Fruit fly (Drosophila melanogaster) whole organism, pupa: ENCODE data around the gene Slh.

Experiments used
- CG10348 ChIP-seq: fragments of 200-800 bp; sonication (Bioruptor generic); IDR thresholded peaks from 2 replicates; pipeline ENCODE4 v1.3.6; 2022; ENCODE audit warnings: missing biosample characterization, missing genetic modification characterization
- CG12605 ChIP-seq: fragments of 200-800 bp; sonication (Bioruptor generic); IDR thresholded peaks from 2 replicates; pipeline ENCODE4 v1.3.6; 2022; ENCODE audit warnings: missing biosample characterization, missing genetic modification characterization
- CG13204 ChIP-seq: fragments of 200-800 bp; sonication (Bioruptor generic); optimal IDR thresholded peaks from 2 replicates; lab custom pipeline; 2018; ENCODE audit warnings: missing biosample characterization, mild to moderate bottlenecking, missing genetic modification characterization, moderate library complexity
- CG14655 ChIP-seq: fragments of 200-800 bp; sonication (Bioruptor generic); optimal IDR thresholded peaks from 3 replicates; lab custom pipeline; 2017; ENCODE audit warnings: mild to moderate bottlenecking, missing biosample characterization, missing genetic modification reagents, missing genetic modification characterization
- CG15710 ChIP-seq: fragments of 200-800 bp; sonication (Bioruptor generic); optimal IDR thresholded peaks from 2 replicates; lab custom pipeline; 2018; ENCODE audit warnings: missing biosample characterization, mild to moderate bottlenecking, missing genetic modification characterization, moderate library complexity
- CG17806 ChIP-seq: fragments of 200-800 bp; sonication (Bioruptor generic); optimal IDR thresholded peaks from 2 replicates; lab custom pipeline; 2018; ENCODE audit warnings: missing biosample characterization, mild to moderate bottlenecking, missing genetic modification characterization, moderate library complexity
- CG32121 ChIP-seq: fragments of 200-800 bp; sonication (Bioruptor generic); IDR thresholded peaks from 2 replicates; pipeline ENCODE4 v1.3.6; 2022; ENCODE audit warnings: missing biosample characterization, missing genetic modification characterization
- CG34367 ChIP-seq: fragments of 200-800 bp; sonication (Bioruptor generic); optimal IDR thresholded peaks from 2 replicates; lab custom pipeline; 2018; ENCODE audit warnings: missing biosample characterization, mild to moderate bottlenecking, missing genetic modification characterization
- CG4496 ChIP-seq: fragments of 200-800 bp; sonication (Bioruptor generic); IDR thresholded peaks from 3 replicates; pipeline ENCODE4 v1.3.6; 2022; ENCODE audit warnings: missing biosample characterization, missing genetic modification characterization
- CG8159 ChIP-seq: fragments of 200-800 bp; sonication (Bioruptor generic); optimal IDR thresholded peaks from 3 replicates; lab custom pipeline; 2018; ENCODE audit warnings: missing biosample characterization, mild to moderate bottlenecking, missing genetic modification characterization, moderate library complexity
- CG8301 ChIP-seq: fragments of 200-800 bp; sonication (Bioruptor generic); optimal IDR thresholded peaks from 2 replicates; lab custom pipeline; 2018; ENCODE audit warnings: missing biosample characterization, mild to moderate bottlenecking, missing genetic modification characterization
- CG9948 ChIP-seq: fragments of 200-800 bp; sonication (Bioruptor generic); optimal IDR thresholded peaks from 2 replicates; lab custom pipeline; 2018; ENCODE audit warnings: missing biosample characterization, mild to moderate bottlenecking, missing genetic modification characterization, moderate library complexity
- D1 ChIP-seq: fragments of 200-800 bp; sonication (Bioruptor generic); optimal IDR thresholded peaks from 2 replicates; lab custom pipeline; 2018; ENCODE audit warnings: missing biosample characterization, mild to moderate bottlenecking, missing genetic modification characterization, moderate library complexity
- EcR ChIP-seq: fragments of 200-800 bp; sonication (Bioruptor generic); optimal IDR thresholded peaks from 3 replicates; lab custom pipeline; 2019; ENCODE audit warnings: missing biosample characterization, missing genetic modification characterization, mild to moderate bottlenecking, moderate library complexity, missing genetic modification reagents
- Ets98B ChIP-seq: fragments of 200-800 bp; sonication (Bioruptor generic); IDR thresholded peaks from 2 replicates; pipeline ENCODE4 v1.3.6; 2022; ENCODE audit warnings: missing biosample characterization, missing genetic modification characterization
- Pif1A ChIP-seq: fragments of 200-800 bp; sonication (Bioruptor generic); optimal IDR thresholded peaks from 3 replicates; lab custom pipeline; 2016; ENCODE audit warnings: missing biosample characterization, missing genetic modification characterization
- Pif1B ChIP-seq: fragments of 200-800 bp; sonication (Bioruptor generic); optimal IDR thresholded peaks from 3 replicates; lab custom pipeline; 2016; ENCODE audit warnings: missing biosample characterization, missing genetic modification characterization
- Snoo ChIP-seq: fragments of 200-800 bp; sonication (Bioruptor generic); optimal IDR thresholded peaks from 3 replicates; lab custom pipeline; 2017; ENCODE audit warnings: missing biosample characterization, mild to moderate bottlenecking, missing genetic modification characterization, inconsistent platforms
- fd96Ca ChIP-seq: fragments of 200-800 bp; sonication (Bioruptor generic); IDR thresholded peaks from 3 replicates; pipeline ENCODE4 v1.3.6; 2022; ENCODE audit warnings: missing biosample characterization, missing genetic modification characterization
- gl ChIP-seq: fragments of 200-800 bp; sonication (Bioruptor generic); optimal IDR thresholded peaks from 2 replicates; lab custom pipeline; 2018; ENCODE audit warnings: missing biosample characterization, mild to moderate bottlenecking, missing genetic modification characterization
- rn ChIP-seq: fragments of 200-800 bp; sonication (Bioruptor generic); IDR thresholded peaks from 2 replicates; pipeline ENCODE4 v1.3.6; 2022; ENCODE audit warnings: missing biosample characterization, missing genetic modification characterization

The Slh gene

dm6 chr2L:2478326-2478725 lies 14.1 kb downstream of the Slh start:
- TF ChIP-seq CG32121 (GFP tag; lab: Robert Waterston, UW), result peak; percentile 79
- TF ChIP-seq CG34367 (tag; lab: Kevin White, UChicago), result no peak
- no peak for TF ChIP-seq CG12605 (GFP tag; lab: Robert Waterston, UW)
- no peak for TF ChIP-seq Snoo (tag; lab: Kevin White, UChicago)
- peak; percentile 57 for TF ChIP-seq CG8301 (tag; lab: Kevin White, UChicago)
- TF ChIP-seq CG9948 (tag; lab: Kevin White, UChicago), result no peak
- no peak for TF ChIP-seq CG8159
- TF ChIP-seq D1 (tag; lab: Kevin White, UChicago), result no peak
- TF ChIP-seq EcR, result no peak
- TF ChIP-seq fd96Ca (GFP tag; lab: Robert Waterston, UW), result 0 out of 3 replicates have a peak, but pooled peaks have one; percentile 35
- no peak for TF ChIP-seq CG13204 (GFP tag; lab: Kevin White, UChicago)
- TF ChIP-seq CG14655 (GFP tag; lab: Kevin White, UChicago), result peak; percentile 58
- no peak for TF ChIP-seq Pif1A
- TF ChIP-seq Pif1B (GFP tag; lab: Kevin White, UChicago), result no peak
- no peak for TF ChIP-seq gl (tag; lab: Kevin White, UChicago)
- 0 out of 2 replicates have a peak, but pooled peaks have one; percentile 16 for TF ChIP-seq rn
- no peak for TF ChIP-seq CG10348 (GFP tag; lab: Robert Waterston, UW)
- peak; percentile 59; the same call in 1 of the 3 replicates for TF ChIP-seq CG4496 (GFP tag; lab: Robert Waterston, UW)
- TF ChIP-seq CG15710 (tag; lab: Kevin White, UChicago), result no peak
- no peak for TF ChIP-seq CG17806 (tag; lab: Kevin White, UChicago)
- peak; percentile 51 for TF ChIP-seq Ets98B

DNA sequence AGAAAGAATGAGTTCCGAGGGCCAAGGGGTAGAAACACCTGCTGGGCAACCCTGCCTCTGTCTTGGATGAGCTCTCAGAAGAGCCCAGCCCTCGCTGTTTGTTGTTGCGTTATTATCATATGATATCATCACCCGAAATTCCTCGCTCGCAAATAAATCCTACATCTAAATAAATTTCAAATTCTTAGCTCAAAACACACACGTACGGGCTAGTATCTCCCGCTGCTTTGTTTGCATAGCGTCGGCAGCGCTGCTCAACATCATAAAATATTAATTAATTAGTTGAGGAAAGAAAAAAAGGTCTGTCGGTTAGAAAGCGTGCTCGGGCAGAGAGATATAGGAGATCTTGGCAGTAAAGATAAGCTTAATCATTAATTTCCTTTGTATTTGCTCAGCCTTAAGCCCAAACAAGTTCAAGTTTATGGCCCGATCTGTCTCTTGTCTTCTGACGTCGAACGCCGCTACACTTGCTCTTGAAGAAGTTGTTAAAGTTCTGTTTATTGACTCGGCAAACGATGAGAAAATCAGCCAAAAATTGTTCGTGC lies 18.6 kb downstream of the Slh start:
- TF ChIP-seq CG8159 (no peak), Pif1B (GFP tag; lab: Kevin White, UChicago) (no peak), CG17806 (tag; lab: Kevin White, UChicago) (no peak), CG9948 (tag; lab: Kevin White, UChicago) (no peak), gl (tag; lab: Kevin White, UChicago) (no peak), CG12605 (GFP tag; lab: Robert Waterston, UW) (no peak), CG10348 (GFP tag; lab: Robert Waterston, UW) (no peak), fd96Ca (GFP tag; lab: Robert Waterston, UW) (no peak), CG32121 (GFP tag; lab: Robert Waterston, UW) (no peak), CG14655 (GFP tag; lab: Kevin White, UChicago) (no peak)

DNA sequence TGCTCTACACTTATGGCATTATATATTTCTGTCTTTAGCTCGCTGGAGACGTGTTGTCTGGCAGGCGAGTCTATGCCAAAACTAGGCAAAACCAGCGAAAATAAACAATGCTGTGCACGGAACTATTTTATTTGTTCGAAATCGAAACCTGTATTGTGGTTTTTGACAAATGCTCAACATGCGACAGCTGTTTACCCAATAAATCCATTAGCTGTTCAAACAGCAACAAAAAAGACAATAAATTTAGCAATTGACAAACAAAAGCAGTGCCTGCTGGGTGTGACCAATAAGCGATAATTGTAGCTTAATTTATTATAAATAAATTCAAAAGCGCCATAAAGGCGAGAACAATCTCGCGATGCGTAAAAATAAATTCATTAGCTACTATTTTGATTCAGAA lies 19.7 kb downstream of the Slh start:
- TF ChIP-seq CG10348 (GFP tag; lab: Robert Waterston, UW) (no peak), CG15710 (tag; lab: Kevin White, UChicago) (no peak), CG13204 (GFP tag; lab: Kevin White, UChicago) (no peak), Snoo (tag; lab: Kevin White, UChicago) (no peak), Pif1B (GFP tag; lab: Kevin White, UChicago) (no peak), CG4496 (GFP tag; lab: Robert Waterston, UW) (no peak), CG8301 (tag; lab: Kevin White, UChicago) (no peak), Ets98B (no peak), fd96Ca (GFP tag; lab: Robert Waterston, UW) (no peak), CG9948 (tag; lab: Kevin White, UChicago) (no peak), CG12605 (GFP tag; lab: Robert Waterston, UW) (no peak)

DNA sequence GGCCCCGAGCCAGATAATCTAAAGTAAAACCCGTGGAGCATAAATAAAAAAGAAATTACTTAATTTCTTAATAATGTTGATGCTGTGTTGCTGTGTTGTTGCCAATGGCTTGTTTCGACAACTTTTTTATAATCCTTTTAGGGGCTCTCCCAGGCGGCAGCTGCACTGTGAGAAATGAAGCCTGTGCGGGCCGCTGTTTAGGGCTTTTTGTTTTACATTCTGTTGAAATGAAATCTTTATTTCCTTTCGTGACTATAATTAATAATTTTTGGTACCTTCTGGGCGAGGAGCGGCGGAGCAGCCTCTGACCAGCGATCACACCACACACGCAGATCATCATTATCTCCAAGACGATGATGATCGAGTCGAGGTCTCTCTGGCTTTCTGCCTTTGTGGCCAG lies 21.9 kb downstream of the Slh start:
- TF ChIP-seq CG4496 (GFP tag; lab: Robert Waterston, UW) (no peak), CG8159 (no peak), CG13204 (GFP tag; lab: Kevin White, UChicago) (no peak), Ets98B (no peak), CG17806 (tag; lab: Kevin White, UChicago) (no peak), rn (no peak), CG32121 (GFP tag; lab: Robert Waterston, UW) (no peak), Snoo (tag; lab: Kevin White, UChicago) (no peak)

- TF ChIP-seq CG17806 (tag; lab: Kevin White, UChicago), result peak; percentile 5
- TF ChIP-seq CG15710 (tag; lab: Kevin White, UChicago), result no peak
- no peak for TF ChIP-seq CG4496 (GFP tag; lab: Robert Waterston, UW)
- TF ChIP-seq Snoo (tag; lab: Kevin White, UChicago), result no peak
- no peak for TF ChIP-seq fd96Ca (GFP tag; lab: Robert Waterston, UW)
- no peak for TF ChIP-seq Pif1B (GFP tag; lab: Kevin White, UChicago)
- no peak for TF ChIP-seq CG12605 (GFP tag; lab: Robert Waterston, UW)
- no peak for TF ChIP-seq CG8301 (tag; lab: Kevin White, UChicago)
- no peak for TF ChIP-seq D1 (tag; lab: Kevin White, UChicago)
- no peak for TF ChIP-seq CG32121 (GFP tag; lab: Robert Waterston, UW)
- peak; percentile 44 for TF ChIP-seq CG14655 (GFP tag; lab: Kevin White, UChicago)
- TF ChIP-seq CG8159, result peak; percentile 4
- TF ChIP-seq Ets98B, result no peak
- TF ChIP-seq CG9948 (tag; lab: Kevin White, UChicago), result no peak
- no peak for TF ChIP-seq EcR
These were observed 24.6 kb downstream of the Slh start for dm6 chr2L:2467722-2468372.
